Fruit fly (Drosophila melanogaster): ENCODE measurements around the gene CG31204.

DNA sequence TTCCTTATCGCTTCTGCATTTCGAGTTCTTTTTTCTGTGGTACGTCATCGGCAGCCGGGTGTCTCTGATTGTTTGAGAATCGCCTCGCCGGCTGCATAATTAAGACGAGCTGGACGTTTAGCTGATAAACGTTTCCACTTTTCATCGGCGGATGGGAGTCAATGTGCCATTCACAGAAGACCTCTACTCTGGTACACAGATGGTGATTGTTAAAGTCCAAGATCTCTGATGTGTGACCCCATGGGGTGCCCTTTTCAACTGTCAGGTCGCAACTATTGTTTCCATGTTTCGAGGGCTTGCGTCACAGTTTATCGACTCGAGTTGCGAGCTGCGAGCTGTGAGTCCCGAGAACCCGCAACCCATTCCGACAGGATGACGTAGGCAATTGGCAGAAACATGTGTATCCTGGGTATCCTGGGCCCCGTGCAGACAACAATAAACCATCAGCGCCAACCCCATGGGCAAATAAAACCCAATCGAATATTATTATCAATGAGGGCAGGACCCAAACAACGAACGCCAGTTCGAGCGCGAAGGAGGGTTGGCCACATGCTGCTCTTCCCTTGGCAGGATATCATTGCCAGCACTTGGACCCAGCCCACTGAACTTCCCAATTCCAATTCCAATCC is 13.8 kb upstream of the CG31204 start:
- TF ChIP-seq Rel (GFP tag; optimal IDR thresholded peaks at IDR 0.05) (no peak), Rel (tag; optimal IDR thresholded peaks at IDR 0.05) (peak; percentile 45), Dif (GFP tag; optimal IDR thresholded peaks at IDR 0.05; ENCODE audit: partially characterized antibody) (no peak), OdsH (GFP tag; optimal IDR thresholded peaks at IDR 0.05) (no peak)
